Worm (Caenorhabditis elegans) whole organism, L4/young adult: ENCODE measurements around the gene lgc-29.

Experiments
- W03F9.2 ChIP-seq: fragments of 150-350 bp; optimal IDR thresholded peaks from 2 replicates; lab custom pipeline; 2014; ENCODE audit warnings: missing biosample characterization, missing genetic modification characterization
- dao-5 ChIP-seq: sonication (generic microtip); optimal IDR thresholded peaks from 2 replicates; lab custom pipeline; 2016; ENCODE audit warnings: missing genotype, missing genetic modification characterization, moderate library complexity, missing compliant biosample characterization
- him-1 ChIP-seq: sonication (generic microtip); optimal IDR thresholded peaks from 2 replicates; lab custom pipeline; 2016; ENCODE audit warnings: missing genotype, missing genetic modification reagents, missing genetic modification characterization, missing compliant biosample characterization

lgc-29 gene

ce11 chrV:4131471-4131939 lies 7.3 kb upstream of the lgc-29 start, which contains the start of gene nhr-57:
nhr-57 (plus strand) TSS chrV:4131889.
- TF ChIP-seq W03F9.2 (tag; lab: Kevin White, UChicago) (no peak), dao-5 (tag; lab: Kevin White, UChicago) (no peak), him-1 (tag; lab: Kevin White, UChicago) (no peak)

- no peak for TF ChIP-seq W03F9.2 (tag; lab: Kevin White, UChicago)
- no peak for TF ChIP-seq him-1 (tag; lab: Kevin White, UChicago)
- no peak for TF ChIP-seq dao-5 (tag; lab: Kevin White, UChicago)
Observed at ce11 chrV:4134728-4135127, 4.1 kb upstream of the lgc-29 start, which contains the start of gene lgc-1. lgc-1 (plus strand) TSS chrV:4135028.

DNA sequence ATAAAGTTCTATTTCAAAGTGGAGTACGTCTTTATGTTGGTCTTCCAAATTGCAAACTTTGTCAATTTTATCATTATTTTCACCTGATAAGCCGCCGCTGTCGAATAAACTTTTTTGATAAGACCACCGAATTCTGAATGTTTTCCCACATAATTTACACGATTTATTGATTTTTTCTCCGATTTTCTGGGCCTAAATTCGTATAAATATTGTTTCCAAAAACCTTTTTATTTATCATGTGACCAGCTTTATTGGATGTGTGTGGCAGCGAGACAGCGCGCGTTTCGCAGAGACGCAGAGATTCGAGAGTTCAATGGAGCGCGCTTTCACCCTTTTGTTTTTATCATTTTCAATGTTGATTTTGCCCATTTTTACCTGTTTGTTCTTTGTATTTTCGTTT lies 4.2 kb downstream of the lgc-29 start:
- TF ChIP-seq dao-5 (tag; lab: Kevin White, UChicago) (no peak), him-1 (tag; lab: Kevin White, UChicago) (no peak), W03F9.2 (tag; lab: Kevin White, UChicago) (peak; percentile 66)

- TF ChIP-seq W03F9.2 (tag; lab: Kevin White, UChicago): no peak
- TF ChIP-seq dao-5 (tag; lab: Kevin White, UChicago): no peak
- TF ChIP-seq him-1 (tag; lab: Kevin White, UChicago): no peak
Observed at ce11 chrV:4144205-4144604, 5.4 kb downstream of the lgc-29 start, which contains the start of gene Y45G5AL.1. Y45G5AL.1 (plus strand) TSS chrV:4144505.

DNA sequence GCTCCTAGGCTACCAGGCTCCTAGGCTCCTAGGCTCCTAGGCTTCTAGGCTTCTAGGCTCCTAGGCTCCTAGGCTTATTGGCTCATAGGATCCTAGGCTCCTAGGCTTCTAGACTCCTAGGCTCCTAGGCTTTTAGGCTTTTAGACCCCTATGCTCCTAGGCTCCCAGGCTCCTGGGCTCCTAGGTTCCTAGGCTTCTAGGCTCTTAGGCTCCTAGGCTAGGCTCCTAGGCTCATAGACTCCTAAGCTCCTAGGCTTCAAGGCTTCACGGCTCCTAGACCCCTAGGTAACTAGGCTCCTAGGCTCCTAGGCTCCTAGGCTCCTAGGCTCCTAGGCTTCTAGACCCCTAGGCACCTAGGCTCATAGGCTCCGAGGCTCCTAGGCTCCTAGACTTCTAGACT lies 12.6 kb downstream of the lgc-29 start:
- TF ChIP-seq dao-5 (tag; lab: Kevin White, UChicago): no peak

DNA sequence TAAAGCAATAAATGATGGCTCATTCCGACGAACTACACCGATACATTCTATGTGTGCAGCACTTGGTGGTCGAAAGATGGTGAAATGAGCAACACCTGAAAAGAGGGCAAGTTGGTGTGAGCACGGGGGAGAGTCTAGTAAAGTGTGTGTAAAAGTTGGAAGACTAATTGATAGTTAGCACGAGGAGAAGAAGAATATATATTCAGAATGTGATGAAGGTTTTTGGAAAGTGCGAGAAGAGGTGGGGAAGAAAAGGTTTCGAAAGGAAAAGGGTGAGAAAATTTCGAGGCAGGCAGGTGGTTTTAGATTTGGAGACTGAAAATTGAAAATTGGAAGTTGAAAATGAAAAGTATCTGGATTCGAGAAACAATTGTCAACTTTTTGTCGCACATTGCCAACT lies 13.4 kb downstream of the lgc-29 start, which contains the start of gene Y45G5AM.6:
TSS of gene Y45G5AM.6 (minus strand) at position 101 of the 400 bp plus-strand sequence.
- no peak for TF ChIP-seq W03F9.2 (tag; lab: Kevin White, UChicago)
- TF ChIP-seq him-1 (tag; lab: Kevin White, UChicago): no peak
- no peak for TF ChIP-seq dao-5 (tag; lab: Kevin White, UChicago)

DNA sequence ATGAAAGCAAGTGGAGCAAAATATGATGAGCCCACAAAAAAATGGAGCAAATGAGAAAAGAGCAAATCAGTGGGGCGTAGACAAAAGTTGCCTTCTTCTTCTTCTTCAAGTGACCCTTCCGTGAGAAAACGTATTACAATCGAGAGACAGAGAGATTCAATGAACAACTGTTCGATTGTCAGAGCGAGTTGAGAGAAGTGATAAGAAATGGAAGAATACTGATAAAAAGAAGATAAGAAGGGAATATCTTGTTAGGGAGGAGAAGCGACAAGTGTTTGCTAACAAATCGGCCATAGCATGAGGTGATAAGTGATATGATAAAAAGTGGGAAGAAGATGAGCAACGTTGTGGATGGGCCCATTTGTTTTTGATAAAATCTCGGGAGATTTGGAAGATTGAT lies 18.5 kb downstream of the lgc-29 start:
- TF ChIP-seq W03F9.2 (tag; lab: Kevin White, UChicago) (no peak), him-1 (tag; lab: Kevin White, UChicago) (no peak), dao-5 (tag; lab: Kevin White, UChicago) (no peak)

DNA sequence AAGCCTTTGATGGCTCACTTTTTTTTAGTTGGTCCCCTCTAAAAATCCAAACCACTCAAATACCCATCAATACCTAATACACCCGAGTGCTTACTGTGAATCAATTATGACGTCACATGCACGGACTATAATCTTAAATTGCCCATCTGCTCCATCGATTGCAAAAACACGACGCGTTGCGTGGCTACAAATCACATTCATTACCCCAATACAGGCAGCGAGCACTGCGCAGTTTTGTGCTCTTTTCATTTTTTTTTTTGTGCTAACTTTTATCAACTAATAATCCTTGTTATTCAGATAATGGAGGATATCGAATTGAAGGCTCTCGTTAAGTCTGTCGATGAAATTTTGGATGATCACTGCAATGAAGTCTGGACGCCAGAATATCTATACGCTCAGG lies 21.3 kb downstream of the lgc-29 start, which contains the start of gene Y45G5AM.5:
TSS of gene Y45G5AM.5 (plus strand) at position 301 of the 400 bp plus-strand sequence.
- no peak for TF ChIP-seq W03F9.2 (tag; lab: Kevin White, UChicago)
- no peak for TF ChIP-seq dao-5 (tag; lab: Kevin White, UChicago)
- no peak for TF ChIP-seq him-1 (tag; lab: Kevin White, UChicago)

ce11 chrV:4162922-4163321 lies 24.1 kb downstream of the lgc-29 start, which contains the start of gene Y45G5AM.4:
Y45G5AM.4 (plus strand) TSS chrV:4163222.
- TF ChIP-seq W03F9.2 (tag; lab: Kevin White, UChicago) (no peak), dao-5 (tag; lab: Kevin White, UChicago) (no peak), him-1 (tag; lab: Kevin White, UChicago) (no peak)

ce11 chrV:4164504-4164959 lies 25.7 kb downstream of the lgc-29 start, which contains the start of gene Y45G5AM.3:
Y45G5AM.3 (plus strand) TSS chrV:4164554.
- TF ChIP-seq him-1 (tag; lab: Kevin White, UChicago): no peak
- TF ChIP-seq W03F9.2 (tag; lab: Kevin White, UChicago): no peak
- no peak for TF ChIP-seq dao-5 (tag; lab: Kevin White, UChicago)

DNA sequence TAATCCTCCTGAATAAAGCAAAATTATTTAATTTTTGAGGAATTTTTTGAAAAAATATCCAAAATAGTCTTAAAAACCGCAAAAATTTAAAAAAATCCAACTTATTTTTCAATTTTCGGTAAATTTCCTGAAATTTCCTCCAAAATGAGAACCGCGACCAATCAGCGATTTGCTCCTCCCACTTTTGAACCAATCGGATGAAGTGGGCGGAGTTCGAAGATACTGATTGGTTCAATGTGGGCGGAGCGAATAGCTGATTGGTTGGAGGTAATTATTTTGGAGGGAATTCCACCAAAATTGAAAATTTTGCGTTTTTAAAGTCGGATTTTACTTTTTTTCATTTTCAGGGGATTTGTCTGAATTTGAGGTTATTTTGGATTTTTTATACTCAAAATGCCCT lies 29.3 kb downstream of the lgc-29 start:
- TF ChIP-seq dao-5 (tag; lab: Kevin White, UChicago): no peak
- no peak for TF ChIP-seq W03F9.2 (tag; lab: Kevin White, UChicago)
- TF ChIP-seq him-1 (tag; lab: Kevin White, UChicago): no peak

ce11 chrV:4169658-4170057 lies 30.9 kb downstream of the lgc-29 start:
- no peak for TF ChIP-seq W03F9.2 (tag; lab: Kevin White, UChicago)
- TF ChIP-seq him-1 (tag; lab: Kevin White, UChicago): no peak
- TF ChIP-seq dao-5 (tag; lab: Kevin White, UChicago): no peak

- TF ChIP-seq dao-5 (tag; lab: Kevin White, UChicago) (no peak), him-1 (tag; lab: Kevin White, UChicago) (no peak), W03F9.2 (tag; lab: Kevin White, UChicago) (no peak)
Observed at ce11 chrV:4170138-4170537, 31.4 kb downstream of the lgc-29 start, which contains the start of gene Y45G5AM.7. Y45G5AM.7 (minus strand) TSS chrV:4170238.

DNA sequence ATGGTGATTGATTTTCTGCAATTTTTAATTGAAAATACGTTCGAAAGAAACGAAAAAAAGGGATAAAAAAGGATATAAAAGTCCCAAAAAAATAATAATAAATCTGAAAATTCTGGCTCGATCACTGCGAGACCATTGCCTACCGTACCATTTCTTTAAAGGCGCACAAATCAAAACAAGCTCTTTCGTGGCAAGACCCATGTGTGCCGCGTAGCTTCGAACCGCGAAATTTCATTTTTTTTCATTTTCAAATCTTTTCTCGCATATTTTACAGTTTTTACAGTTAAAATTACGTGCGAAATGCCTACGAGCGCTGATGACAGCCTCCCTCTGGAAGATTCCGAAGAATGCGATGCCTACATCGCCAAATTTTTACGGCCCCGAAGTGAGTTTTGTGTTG lies 36.8 kb downstream of the lgc-29 start, which contains the start of the genes coh-4 and pid-5:
TSS of gene coh-4 (minus strand) at position 17 of the 400 bp plus-strand sequence.
TSS of gene pid-5 (plus strand) at position 259 of the 400 bp plus-strand sequence.
- TF ChIP-seq dao-5 (tag; lab: Kevin White, UChicago): no peak
- TF ChIP-seq W03F9.2 (tag; lab: Kevin White, UChicago): peak; percentile 24
- TF ChIP-seq him-1 (tag; lab: Kevin White, UChicago): no peak
